Fruit fly (Drosophila melanogaster): Measurements from ENCODE around the gene CheB38c.
A peak's percentile ranks its signal among the peaks of the same experiment; 100 is the strongest.

CheB38c gene

DNA sequence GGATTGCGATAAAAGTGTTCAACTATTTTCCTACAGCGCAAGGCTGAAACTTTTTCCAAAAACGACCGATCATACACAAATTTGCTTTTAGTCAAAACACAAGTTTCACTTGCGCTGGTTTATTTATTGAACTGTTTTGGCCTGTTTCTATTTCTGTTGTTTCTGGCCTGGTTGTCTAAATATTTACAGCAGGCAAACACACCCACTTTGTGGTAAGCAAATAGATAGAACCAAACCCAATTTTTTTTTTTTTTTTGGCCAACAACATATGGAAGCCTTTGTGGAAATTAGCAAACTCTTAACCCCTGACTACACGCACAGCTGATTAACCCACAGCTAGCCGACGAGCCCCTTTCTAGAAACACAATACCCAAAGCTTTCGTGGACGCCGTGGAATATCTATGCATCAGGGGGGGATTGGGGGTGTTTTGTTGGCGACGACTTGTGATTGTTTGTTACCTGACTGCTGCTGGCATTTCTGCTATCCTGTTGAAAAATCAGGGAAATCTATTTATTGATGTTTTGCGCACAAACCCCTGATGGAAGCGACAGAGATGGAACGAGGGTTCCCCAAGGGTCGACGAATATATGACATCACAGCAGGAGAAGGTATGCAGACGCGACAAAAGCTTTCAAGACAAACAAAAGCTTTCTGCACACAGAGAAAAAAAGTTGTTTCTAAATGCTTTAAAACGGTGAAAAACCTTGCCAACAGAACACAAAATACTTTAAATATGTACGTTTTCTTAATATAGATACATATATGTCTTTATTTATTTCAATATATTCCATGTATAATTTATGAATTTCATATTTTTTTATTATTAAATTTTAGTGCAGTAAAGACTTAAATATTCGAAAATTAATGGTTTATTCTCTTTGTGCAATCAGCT is 12.8 kb downstream of the CheB38c start:
- TF ChIP-seq D1 (tag; optimal IDR thresholded peaks at IDR 0.05) (no peak), CG4496 (GFP tag; IDR thresholded peaks at IDR 0.05) (0 out of 3 replicates have a peak, but pooled peaks have one; percentile 8), Pif1A (GFP tag; optimal IDR thresholded peaks at IDR 0.05) (no peak), CG17806 (tag; optimal IDR thresholded peaks at IDR 0.05) (peak; percentile 14), Ets98B (GFP tag; IDR thresholded peaks at IDR 0.05) (peak; percentile 10; the same call in 1 of the 2 replicates), CG9948 (tag; optimal IDR thresholded peaks at IDR 0.05) (peak; percentile 30), rn (GFP tag; IDR thresholded peaks at IDR 0.05) (no peak), EcR (GFP tag; optimal IDR thresholded peaks at IDR 0.05) (no peak), Snoo (tag; optimal IDR thresholded peaks at IDR 0.05) (peak; percentile 3), fd96Ca (GFP tag; IDR thresholded peaks at IDR 0.05) (no peak), CG32121 (GFP tag; IDR thresholded peaks at IDR 0.05) (peak; percentile 42), CG34367 (tag; optimal IDR thresholded peaks at IDR 0.05) (no peak), Pif1B (GFP tag; optimal IDR thresholded peaks at IDR 0.05) (no peak), gl (tag; optimal IDR thresholded peaks at IDR 0.05) (no peak), CG12605 (GFP tag; IDR thresholded peaks at IDR 0.05) (0 out of 2 replicates have a peak, but pooled peaks have one; percentile 27), CG10348 (GFP tag; IDR thresholded peaks at IDR 0.05) (no peak), CG8159 (tag; optimal IDR thresholded peaks at IDR 0.05) (peak; percentile 63), CG13204 (GFP tag; optimal IDR thresholded peaks at IDR 0.05) (no peak), CG14655 (GFP tag; optimal IDR thresholded peaks at IDR 0.05) (peak; percentile 27), CG15710 (tag; optimal IDR thresholded peaks at IDR 0.05) (peak; percentile 25)

DNA sequence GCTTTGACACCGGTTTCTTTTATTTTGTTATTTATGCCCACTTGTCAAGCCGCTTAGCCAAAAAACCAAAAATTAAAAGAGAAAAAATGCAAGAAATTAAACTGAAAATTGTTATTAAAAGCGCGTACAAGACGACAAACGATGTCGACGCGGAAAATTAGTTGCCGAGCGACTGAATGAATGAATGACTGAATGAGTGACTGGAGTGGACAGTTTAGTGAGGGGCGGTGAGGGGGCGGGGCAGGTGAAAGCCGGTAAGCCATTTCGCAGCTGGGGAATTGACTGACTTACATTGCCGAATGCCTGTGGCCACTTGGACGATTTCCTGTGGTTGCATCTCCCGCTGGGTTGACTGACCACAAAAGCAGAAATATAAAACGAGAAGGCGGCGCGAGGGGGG is 14.0 kb downstream of the CheB38c start:
- TF ChIP-seq CG10348 (GFP tag; IDR thresholded peaks at IDR 0.05) (no peak), CG9948 (tag; optimal IDR thresholded peaks at IDR 0.05) (no peak), CG13204 (GFP tag; optimal IDR thresholded peaks at IDR 0.05) (no peak), EcR (GFP tag; optimal IDR thresholded peaks at IDR 0.05) (no peak), Pif1A (GFP tag; optimal IDR thresholded peaks at IDR 0.05) (no peak), CG12605 (GFP tag; IDR thresholded peaks at IDR 0.05) (no peak)

DNA sequence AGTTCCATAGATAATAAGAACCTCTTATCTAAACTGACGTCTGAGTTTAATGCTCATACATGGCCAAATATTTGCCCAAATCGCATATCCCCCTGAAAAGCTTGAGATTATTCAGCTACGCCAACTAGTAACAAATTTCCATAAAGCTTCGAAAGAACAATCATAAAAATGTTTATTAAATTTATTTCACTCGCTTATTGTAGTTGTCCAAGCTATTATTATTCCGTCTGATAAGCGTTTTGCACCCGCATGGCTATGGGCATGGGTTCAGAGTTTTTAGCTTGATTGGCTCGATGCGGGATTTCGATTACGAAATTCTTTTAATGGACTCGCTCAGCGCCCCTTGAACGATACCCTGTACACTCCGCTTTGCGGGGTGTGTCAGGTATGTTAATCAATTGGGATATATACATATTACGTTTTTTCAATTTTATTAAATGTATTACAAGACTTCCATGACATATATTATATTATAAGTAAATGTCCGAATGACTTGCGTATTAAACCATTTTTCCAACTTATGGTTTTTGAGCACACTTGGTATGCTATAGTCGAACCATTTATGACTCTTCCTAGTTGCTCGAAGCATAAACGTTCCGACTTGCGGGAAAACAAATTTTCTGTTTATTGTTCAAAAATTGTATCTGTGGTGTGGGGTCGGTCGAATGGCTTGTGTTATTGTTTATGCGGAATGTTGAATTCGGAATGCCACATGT is 14.9 kb downstream of the CheB38c start:
- TF ChIP-seq CG32121 (GFP tag; IDR thresholded peaks at IDR 0.05) (peak; percentile 82), CG9948 (tag; optimal IDR thresholded peaks at IDR 0.05) (peak; percentile 50), rn (GFP tag; IDR thresholded peaks at IDR 0.05) (no peak), Pif1A (GFP tag; optimal IDR thresholded peaks at IDR 0.05) (peak; percentile 60), CG34367 (tag; optimal IDR thresholded peaks at IDR 0.05) (peak; percentile 54), gl (tag; optimal IDR thresholded peaks at IDR 0.05) (no peak), CG8301 (tag; optimal IDR thresholded peaks at IDR 0.05) (peak; percentile 46), CG17806 (tag; optimal IDR thresholded peaks at IDR 0.05) (peak; percentile 61), CG10348 (GFP tag; IDR thresholded peaks at IDR 0.05) (no peak), Ets98B (GFP tag; IDR thresholded peaks at IDR 0.05) (peak; percentile 82), D1 (tag; optimal IDR thresholded peaks at IDR 0.05) (peak; percentile 32), CG15710 (tag; optimal IDR thresholded peaks at IDR 0.05) (peak; percentile 63), fd96Ca (GFP tag; IDR thresholded peaks at IDR 0.05) (peak; percentile 71), Snoo (tag; optimal IDR thresholded peaks at IDR 0.05) (peak; percentile 68), EcR (GFP tag; optimal IDR thresholded peaks at IDR 0.05) (no peak), CG14655 (GFP tag; optimal IDR thresholded peaks at IDR 0.05) (peak; percentile 61), Pif1B (GFP tag; optimal IDR thresholded peaks at IDR 0.05) (peak; percentile 72), CG8159 (tag; optimal IDR thresholded peaks at IDR 0.05) (peak; percentile 70), CG13204 (GFP tag; optimal IDR thresholded peaks at IDR 0.05) (no peak), CG12605 (GFP tag; IDR thresholded peaks at IDR 0.05) (0 out of 2 replicates have a peak, but pooled peaks have one; percentile 26), CG4496 (GFP tag; IDR thresholded peaks at IDR 0.05) (peak; percentile 77)

DNA sequence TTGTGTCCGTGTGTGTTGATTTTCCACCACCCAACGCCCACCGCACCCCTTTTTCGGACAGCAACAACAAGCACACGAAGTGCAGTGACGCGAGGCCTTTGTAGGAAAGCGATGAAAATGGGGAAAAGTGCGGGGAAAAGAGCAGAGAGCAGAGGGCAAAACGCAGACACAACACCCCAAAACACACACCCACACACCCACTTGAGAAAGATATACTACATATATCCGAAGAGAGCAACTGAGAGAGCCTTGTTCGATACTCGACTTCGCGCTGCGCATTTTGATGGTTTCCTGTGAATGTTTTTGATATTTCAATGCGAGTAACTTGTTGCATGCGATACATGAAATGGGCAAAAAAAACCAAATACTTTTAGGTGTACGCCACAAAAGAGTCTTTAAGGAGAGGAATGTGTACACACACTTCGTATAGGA is 16.9 kb downstream of the CheB38c start:
- TF ChIP-seq CG12605 (GFP tag; IDR thresholded peaks at IDR 0.05) (peak; percentile 29; the same call in 1 of the 2 replicates), rn (GFP tag; IDR thresholded peaks at IDR 0.05) (no peak), CG10348 (GFP tag; IDR thresholded peaks at IDR 0.05) (no peak), EcR (GFP tag; optimal IDR thresholded peaks at IDR 0.05) (no peak), CG13204 (GFP tag; optimal IDR thresholded peaks at IDR 0.05) (no peak), Ets98B (GFP tag; IDR thresholded peaks at IDR 0.05) (no peak), fd96Ca (GFP tag; IDR thresholded peaks at IDR 0.05) (no peak), CG4496 (GFP tag; IDR thresholded peaks at IDR 0.05) (0 out of 3 replicates have a peak, but pooled peaks have one; percentile 48)

DNA sequence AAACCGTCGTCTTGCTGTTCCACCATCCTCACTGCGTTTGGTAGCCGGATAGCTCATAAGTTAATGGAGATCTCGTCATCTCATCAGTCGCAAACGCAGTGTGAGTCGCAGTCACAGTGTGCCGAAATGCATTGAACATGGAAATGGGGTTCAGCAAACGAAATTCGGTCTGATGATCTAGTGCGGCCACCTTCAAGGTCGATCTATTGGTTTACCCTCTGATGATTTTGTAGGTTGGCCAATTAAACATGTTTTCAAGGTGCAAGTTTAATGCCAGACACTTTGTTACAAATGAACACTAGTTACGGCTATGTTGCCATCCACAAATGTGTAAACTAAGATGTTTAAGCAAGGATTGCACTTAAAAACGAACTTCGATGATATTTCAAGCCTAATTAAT is 17.8 kb downstream of the CheB38c start:
- TF ChIP-seq CG9948 (tag; optimal IDR thresholded peaks at IDR 0.05) (peak; percentile 6), Pif1B (GFP tag; optimal IDR thresholded peaks at IDR 0.05) (no peak), EcR (GFP tag; optimal IDR thresholded peaks at IDR 0.05) (no peak), CG14655 (GFP tag; optimal IDR thresholded peaks at IDR 0.05) (peak; percentile 6), CG13204 (GFP tag; optimal IDR thresholded peaks at IDR 0.05) (no peak), CG15710 (tag; optimal IDR thresholded peaks at IDR 0.05) (no peak), CG4496 (GFP tag; IDR thresholded peaks at IDR 0.05) (peak; percentile 59; the same call in 1 of the 3 replicates), Snoo (tag; optimal IDR thresholded peaks at IDR 0.05) (no peak), Ets98B (GFP tag; IDR thresholded peaks at IDR 0.05) (no peak), fd96Ca (GFP tag; IDR thresholded peaks at IDR 0.05) (peak; percentile 48; the same call in 1 of the 3 replicates), rn (GFP tag; IDR thresholded peaks at IDR 0.05) (0 out of 2 replicates have a peak, but pooled peaks have one; percentile 17)
